Fruit fly (Drosophila melanogaster): ENCODE data around the gene CG6763.

Gene CG6763

DNA sequence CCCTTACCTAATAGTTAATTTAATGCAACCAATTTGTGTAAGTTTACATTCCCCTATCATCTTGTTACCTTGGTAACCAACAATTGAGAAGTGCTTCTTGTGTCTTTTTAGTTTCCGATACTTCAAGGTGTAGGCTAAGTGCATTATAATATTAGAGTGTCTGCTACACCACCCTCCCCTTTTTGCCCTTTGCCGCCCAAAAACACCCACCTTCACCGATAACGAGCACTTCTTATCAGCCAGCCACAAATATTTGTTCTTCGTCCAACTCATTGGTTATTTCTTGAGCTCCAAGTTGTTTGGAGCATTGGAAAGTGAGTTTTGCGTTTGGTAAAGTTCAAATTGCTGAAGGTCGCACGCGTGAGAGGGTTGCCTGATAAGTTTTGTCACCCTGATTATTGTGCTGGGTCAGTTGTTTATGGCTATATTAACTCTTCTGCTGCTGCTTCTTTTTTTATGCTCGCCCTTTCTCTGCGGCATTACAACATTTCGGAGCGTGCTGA is 48.1 kb downstream of the CG6763 start:
- TF ChIP-seq N (GFP tag; optimal IDR thresholded peaks at IDR 0.05) (no peak), dsf (GFP tag; optimal IDR thresholded peaks at IDR 0.05; ENCODE audit: borderline replicate concordance) (no peak), Myc (optimal IDR thresholded peaks at IDR 0.05) (no peak), Rel (GFP tag; optimal IDR thresholded peaks at IDR 0.05) (no peak), Rel (tag; optimal IDR thresholded peaks at IDR 0.05) (no peak), dmrt93B (GFP tag; optimal IDR thresholded peaks at IDR 0.05) (no peak), ey (GFP tag; optimal IDR thresholded peaks at IDR 0.05) (peak; percentile 35), OdsH (GFP tag; optimal IDR thresholded peaks at IDR 0.05) (no peak), rgr (GFP tag; optimal IDR thresholded peaks at IDR 0.05) (peak; percentile 23), h (GFP tag; optimal IDR thresholded peaks at IDR 0.05) (peak; percentile 34), CG32264 (GFP tag; optimal IDR thresholded peaks at IDR 0.05) (no peak), usp (GFP tag; optimal IDR thresholded peaks at IDR 0.05) (no peak), Sp1 (GFP tag; optimal IDR thresholded peaks at IDR 0.05) (no peak), br (GFP tag; optimal IDR thresholded peaks at IDR 0.05) (peak; percentile 2), Vsx2 (GFP tag; optimal IDR thresholded peaks at IDR 0.05; ENCODE audit: partially characterized antibody) (no peak), HLH106 (tag; optimal IDR thresholded peaks at IDR 0.05) (no peak), GATAd (GFP tag; optimal IDR thresholded peaks at IDR 0.05) (no peak)

DNA sequence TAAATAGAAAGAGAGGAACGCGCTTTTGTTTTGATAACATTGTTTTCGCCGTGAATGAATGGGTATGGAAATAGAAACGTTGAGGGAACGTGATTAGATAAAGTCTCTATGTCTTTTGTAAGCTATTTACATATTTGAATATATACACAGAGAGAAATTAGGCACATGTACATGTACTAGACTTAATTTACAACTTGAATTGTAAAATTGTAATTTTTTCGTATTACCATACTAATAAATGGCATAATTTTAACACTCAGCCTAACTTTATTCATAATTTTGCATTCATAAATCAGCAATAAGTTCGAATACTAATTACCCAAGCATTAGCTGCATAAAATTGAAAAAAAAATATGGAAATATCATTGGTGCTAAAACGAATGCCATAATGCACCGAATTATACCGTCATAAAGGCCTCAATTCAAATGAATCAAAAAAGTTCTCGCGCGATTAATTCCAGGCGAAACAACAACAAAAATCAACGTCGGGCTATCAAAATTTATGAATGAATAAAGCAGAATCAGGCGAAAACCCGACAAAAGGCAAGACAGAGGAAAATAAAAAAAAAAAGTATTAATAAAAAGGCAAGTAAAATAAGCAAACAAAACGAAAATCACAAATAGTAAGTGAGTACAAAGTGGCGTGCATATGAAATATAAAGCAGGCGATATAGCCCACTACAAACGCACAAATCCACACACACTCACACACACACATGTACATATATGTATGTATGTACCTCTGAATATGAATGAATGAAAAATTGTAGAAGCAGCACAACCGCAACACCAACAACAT is 48.9 kb downstream of the CG6763 start:
- TF ChIP-seq OdsH (GFP tag; optimal IDR thresholded peaks at IDR 0.05): peak; percentile 42
- TF ChIP-seq dmrt93B (GFP tag; optimal IDR thresholded peaks at IDR 0.05): peak; percentile 10
- peak in 1 of 2 experiments; percentile 12 for TF ChIP-seq foxo (GFP tag; optimal IDR thresholded peaks at IDR 0.05)
- TF ChIP-seq CrebA (GFP tag; optimal IDR thresholded peaks at IDR 0.05; ENCODE audit: borderline replicate concordance): peak; percentile 39
- no peak for TF ChIP-seq Vsx2 (GFP tag; optimal IDR thresholded peaks at IDR 0.05; ENCODE audit: partially characterized antibody)
- peak; percentile 54 for TF ChIP-seq ey (GFP tag; optimal IDR thresholded peaks at IDR 0.05)
- TF ChIP-seq sv (GFP tag; optimal IDR thresholded peaks at IDR 0.05): no peak
- peak; percentile 50 for TF ChIP-seq rgr (GFP tag; optimal IDR thresholded peaks at IDR 0.05)
- peak; percentile 55 for TF ChIP-seq h (GFP tag; optimal IDR thresholded peaks at IDR 0.05)
- peak; percentile 33 for TF ChIP-seq HLH106 (tag; optimal IDR thresholded peaks at IDR 0.05)
- TF ChIP-seq Rel (GFP tag; optimal IDR thresholded peaks at IDR 0.05): no peak
- peak; percentile 15 for TF ChIP-seq Rel (tag; optimal IDR thresholded peaks at IDR 0.05)
- TF ChIP-seq Hr78 (GFP tag; optimal IDR thresholded peaks at IDR 0.05): no peak

DNA sequence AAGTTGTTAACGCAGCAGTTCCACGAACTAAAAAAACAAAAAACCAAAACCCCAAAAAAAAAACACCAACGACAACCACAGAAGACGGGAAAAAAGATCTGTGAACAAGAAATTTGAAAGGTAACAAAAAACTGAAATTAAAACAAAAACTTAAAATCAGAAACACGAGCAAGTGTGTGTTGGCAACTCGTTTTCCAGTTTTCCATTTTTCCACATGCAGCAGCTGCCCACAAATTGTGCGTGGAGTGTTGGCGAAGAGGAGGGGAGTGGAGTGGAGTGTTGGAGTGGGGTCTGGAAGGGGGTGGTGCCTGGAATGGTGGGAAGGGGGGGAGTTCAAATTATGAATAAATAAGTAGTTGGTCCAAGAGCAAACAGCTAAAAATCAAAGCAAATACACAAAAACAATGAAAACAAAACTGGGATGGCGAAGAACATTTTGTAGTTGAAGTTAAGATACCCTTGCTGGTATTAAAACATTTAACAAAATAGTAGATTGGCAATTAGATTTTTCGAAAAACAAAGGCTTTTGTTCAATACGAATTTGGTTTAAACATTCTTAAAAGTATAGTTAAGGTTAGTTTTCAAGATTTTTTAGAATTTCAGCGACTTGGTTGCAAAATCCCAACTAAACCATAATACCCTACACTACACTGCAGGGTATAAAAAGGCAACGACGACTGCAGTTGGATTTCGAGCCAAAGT is 49.7 kb downstream of the CG6763 start:
- TF ChIP-seq rgr (GFP tag; optimal IDR thresholded peaks at IDR 0.05) (peak; percentile 58), tai (GFP tag; optimal IDR thresholded peaks at IDR 0.05) (peak; percentile 46), GATAd (GFP tag; optimal IDR thresholded peaks at IDR 0.05) (no peak), Sp1 (GFP tag; optimal IDR thresholded peaks at IDR 0.05) (no peak), N (GFP tag; optimal IDR thresholded peaks at IDR 0.05) (no peak), h (GFP tag; optimal IDR thresholded peaks at IDR 0.05) (peak; percentile 66), CrebA (GFP tag; optimal IDR thresholded peaks at IDR 0.05; ENCODE audit: borderline replicate concordance) (no peak), HLH106 (tag; optimal IDR thresholded peaks at IDR 0.05) (peak; percentile 59), Dif (GFP tag; optimal IDR thresholded peaks at IDR 0.05; ENCODE audit: partially characterized antibody) (no peak), CG9705 (GFP tag; optimal IDR thresholded peaks at IDR 0.05) (no peak), psq (GFP tag; optimal IDR thresholded peaks at IDR 0.05) (no peak), pan (optimal IDR thresholded peaks at IDR 0.05) (peak; percentile 24), foxo (GFP tag; optimal IDR thresholded peaks at IDR 0.05) (peak in 1 of 2 experiments; percentile 68), Hnf4 (GFP tag; optimal IDR thresholded peaks at IDR 0.05) (peak; percentile 45), ey (GFP tag; optimal IDR thresholded peaks at IDR 0.05) (peak; percentile 52), Hr78 (GFP tag; optimal IDR thresholded peaks at IDR 0.05) (no peak), fru (GFP tag; optimal IDR thresholded peaks at IDR 0.05) (peak; percentile 59), Abd-B (GFP tag; optimal IDR thresholded peaks at IDR 0.05) (no peak), woc (GFP tag; optimal IDR thresholded peaks at IDR 0.05) (peak; percentile 89), OdsH (GFP tag; optimal IDR thresholded peaks at IDR 0.05) (peak; percentile 65), Myc (optimal IDR thresholded peaks at IDR 0.05) (no peak), CG32264 (GFP tag; optimal IDR thresholded peaks at IDR 0.05) (peak; percentile 33), dmrt93B (GFP tag; optimal IDR thresholded peaks at IDR 0.05) (peak; percentile 27), Hr83 (GFP tag; optimal IDR thresholded peaks at IDR 0.05; ENCODE audit: poor library complexity, severe bottlenecking) (no peak), Dfd (GFP tag; optimal IDR thresholded peaks at IDR 0.05) (peak; percentile 36)

All from whole organism, wandering third instar larva.